Worm (Caenorhabditis elegans) whole organism, midembryonic: ENCODE data around the gene Y67D8C.2.

Experiments used
- T22C8.4 ChIP-seq: fragments of 200-800 bp; sonication (Bioruptor generic); IDR thresholded peaks from 2 replicates; pipeline ENCODE4 v1.3.6; 2022; ENCODE audit warnings: missing genetic modification characterization, missing compliant biosample characterization
- ztf-23 ChIP-seq: fragments of 200-800 bp; sonication (Bioruptor generic); IDR thresholded peaks from 2 replicates; pipeline ENCODE4 v1.3.6; 2022; ENCODE audit warnings: missing genetic modification reagents, missing genetic modification characterization, missing compliant biosample characterization

ce11 chrIV:3089611-3090010 lies 17.5 kb downstream of the Y67D8C.2 start:
- TF ChIP-seq T22C8.4 (GFP tag; lab: Robert Waterston, UW), result no peak
- TF ChIP-seq ztf-23, result no peak
